Worm (Caenorhabditis elegans) whole organism, midembryonic: ENCODE measurements around the gene C50E3.7.

Experiments
- T22C8.4 ChIP-seq: fragments of 200-800 bp; sonication (Bioruptor generic); IDR thresholded peaks from 2 replicates; pipeline ENCODE4 v1.3.6; 2022; ENCODE audit warnings: missing genetic modification characterization, missing compliant biosample characterization
- cog-1 ChIP-seq: sonication (generic microtip); optimal IDR thresholded peaks from 2 replicates; lab custom pipeline; 2016; ENCODE audit warnings: missing genetic modification characterization, missing compliant biosample characterization
- flt-1 ChIP-seq: fragments of 200-800 bp; sonication (Bioruptor generic); IDR thresholded peaks from 2 replicates; pipeline ENCODE4 v1.3.6; 2022; ENCODE audit warnings: missing genetic modification characterization, missing compliant biosample characterization
- klf-2 ChIP-seq: fragments of 200-800 bp; sonication (Bioruptor generic); conservative IDR thresholded peaks from 2 replicates; pipeline ENCODE4 v1.3.6; 2022; ENCODE audit warnings: missing genetic modification reagents, missing genetic modification characterization, missing compliant biosample characterization
- med-1 ChIP-seq: sonication (generic microtip); optimal IDR thresholded peaks from 2 replicates; lab custom pipeline; 2017; ENCODE audit warnings: missing genetic modification characterization, mild to moderate bottlenecking, missing compliant biosample characterization, antibody characterized with exemption, missing genetic modification reagents; ENCODE audit not compliant: insufficient read depth
- ref-1 ChIP-seq: fragments of 200-800 bp; sonication (Bioruptor generic); conservative IDR thresholded peaks from 2 replicates; pipeline ENCODE4 v1.3.6; 2022; ENCODE audit warnings: missing genetic modification reagents, missing genetic modification characterization, missing compliant biosample characterization
- tab-1 ChIP-seq: fragments of 200-800 bp; sonication (Bioruptor generic); IDR thresholded peaks from 2 replicates; pipeline ENCODE4 v1.3.6; 2022; ENCODE audit warnings: missing genetic modification characterization, missing compliant biosample characterization
- ztf-23 ChIP-seq: fragments of 200-800 bp; sonication (Bioruptor generic); IDR thresholded peaks from 2 replicates; pipeline ENCODE4 v1.3.6; 2022; ENCODE audit warnings: missing genetic modification reagents, missing genetic modification characterization, missing compliant biosample characterization
- ztf-29 ChIP-seq: fragments of 200-800 bp; sonication (Bioruptor generic); IDR thresholded peaks from 2 replicates; pipeline ENCODE4 v1.3.6; 2022; ENCODE audit warnings: missing genetic modification reagents, missing genetic modification characterization, missing compliant biosample characterization

ce11 chrV:7604858-7605257, 6.7 kb upstream of the C50E3.7 start, which contains the start of gene clec-213:
- TF ChIP-seq ref-1 (GFP tag; lab: Robert Waterston, UW) (no peak), T22C8.4 (GFP tag; lab: Robert Waterston, UW) (no peak), klf-2 (GFP tag; lab: Robert Waterston, UW) (no peak), tab-1 (GFP tag; lab: Robert Waterston, UW) (no peak), flt-1 (GFP tag; lab: Robert Waterston, UW) (no peak), ztf-23 (GFP tag; lab: Robert Waterston, UW) (no peak), cog-1 (no peak), med-1 (GFP tag; lab: Kevin White, UChicago) (no peak), ztf-29 (GFP tag; lab: Robert Waterston, UW) (no peak)
